Worm (Caenorhabditis elegans) whole organism, young adult: ENCODE measurements around the gene Y69A2AR.22.

Source experiments
- B0019.2 ChIP-seq: fragments of 200-800 bp; sonication (Bioruptor generic); conservative IDR thresholded peaks from 2 replicates; pipeline ENCODE4 v1.3.6; 2022; ENCODE audit warnings: missing genetic modification reagents, missing genetic modification characterization, missing compliant biosample characterization
- C17E4.6 ChIP-seq: fragments of 200-800 bp; sonication (Bioruptor generic); IDR thresholded peaks from 2 replicates; pipeline ENCODE4 v1.3.6; 2022; ENCODE audit warnings: missing genetic modification reagents, missing genetic modification characterization, missing compliant biosample characterization
- D2030.7 ChIP-seq: fragments of 200-800 bp; sonication (Bioruptor generic); IDR thresholded peaks from 2 replicates; pipeline ENCODE4 v1.3.6; 2022; ENCODE audit warnings: missing genetic modification reagents, missing genetic modification characterization, missing compliant biosample characterization
- F10E7.11 ChIP-seq: sonication (generic microtip); optimal IDR thresholded peaks from 2 replicates; lab custom pipeline; 2017; ENCODE audit warnings: mild to moderate bottlenecking, missing genetic modification characterization, moderate library complexity, missing compliant biosample characterization
- F22D6.2 ChIP-seq: sonication (generic microtip); optimal IDR thresholded peaks from 2 replicates; lab custom pipeline; 2016; ENCODE audit warnings: mild to moderate bottlenecking, missing genetic modification characterization, missing compliant biosample characterization
- F37B4.10 ChIP-seq: fragments of 200-800 bp; sonication (Bioruptor generic); IDR thresholded peaks from 2 replicates; pipeline ENCODE4 v1.3.6; 2022; ENCODE audit warnings: missing genetic modification characterization, missing compliant biosample characterization
- F52B5.7 ChIP-seq: sonication (generic microtip); optimal IDR thresholded peaks from 2 replicates; lab custom pipeline; 2016; ENCODE audit warnings: mild to moderate bottlenecking, missing genetic modification characterization, missing compliant biosample characterization
- F55B11.4 ChIP-seq: sonication (generic microtip); optimal IDR thresholded peaks from 2 replicates; lab custom pipeline; 2016; ENCODE audit warnings: missing compliant biosample characterization, missing genetic modification characterization, borderline replicate concordance; ENCODE audit not compliant: insufficient read depth
- Y53G8AR.9 ChIP-seq: fragments of 200-800 bp; sonication (Bioruptor generic); conservative IDR thresholded peaks from 2 replicates; pipeline ENCODE4 v1.3.6; 2022; ENCODE audit warnings: missing genetic modification reagents, missing genetic modification characterization, missing compliant biosample characterization
- Y67H2A.10 ChIP-seq: fragments of 200-800 bp; sonication (Bioruptor generic); conservative IDR thresholded peaks from 2 replicates; pipeline ENCODE4 v1.3.6; 2022; ENCODE audit warnings: missing genetic modification reagents, missing genetic modification characterization, missing compliant biosample characterization
- atf-7 ChIP-seq: sonication (generic microtip); optimal IDR thresholded peaks from 2 replicates; lab custom pipeline; 2017; ENCODE audit warnings: mild to moderate bottlenecking, missing genetic modification characterization, missing compliant biosample characterization
- athp-1 ChIP-seq: sonication (generic microtip); optimal IDR thresholded peaks from 2 replicates; lab custom pipeline; 2017; ENCODE audit warnings: mild to moderate bottlenecking, missing genetic modification characterization, missing compliant biosample characterization
- attf-3 ChIP-seq: fragments of 200-800 bp; sonication (Bioruptor generic); conservative IDR thresholded peaks from 2 replicates; pipeline ENCODE4 v1.3.6; 2022; ENCODE audit warnings: missing genetic modification reagents, missing genetic modification characterization, missing compliant biosample characterization
- cebp-2 ChIP-seq: fragments of 200-800 bp; sonication (Bioruptor generic); IDR thresholded peaks from 2 replicates; pipeline ENCODE4 v1.3.6; 2022; ENCODE audit warnings: missing genetic modification characterization, missing compliant biosample characterization
- ceh-40 ChIP-seq: fragments of 200-800 bp; sonication (Bioruptor generic); IDR thresholded peaks from 2 replicates; pipeline ENCODE4 v1.3.6; 2022; ENCODE audit warnings: missing genetic modification characterization, missing compliant biosample characterization
- dpl-1 ChIP-seq: fragments of 150-350 bp; optimal IDR thresholded peaks from 2 replicates; lab custom pipeline; 2014; ENCODE audit warnings: missing biosample characterization, missing genetic modification reagents, missing genetic modification characterization
- egrh-3 ChIP-seq: fragments of 200-800 bp; sonication (Bioruptor generic); IDR thresholded peaks from 2 replicates; pipeline ENCODE4 v1.3.6; 2022; ENCODE audit warnings: missing genetic modification reagents, missing genetic modification characterization, missing compliant biosample characterization
- hrde-1 ChIP-seq: sonication (generic microtip); optimal IDR thresholded peaks from 2 replicates; lab custom pipeline; 2016; ENCODE audit warnings: missing genetic modification characterization, mild to moderate bottlenecking, missing compliant biosample characterization, moderate library complexity, missing genotype, missing genetic modification reagents, borderline replicate concordance
- lin-35 ChIP-seq, 3 experiments: fragments of 150-350 bp in 2 of 3; sonication (generic microtip) in 1 of 3; optimal IDR thresholded peaks; 2 replicates each; lab custom pipeline; 2014 to 2018; ENCODE audit warnings: missing biosample characterization in 3 of 3, missing genetic modification characterization in 3 of 3, missing genetic modification reagents in 3 of 3
- madf-10 ChIP-seq: sonication (generic microtip); optimal IDR thresholded peaks from 2 replicates; lab custom pipeline; 2016; ENCODE audit warnings: mild to moderate bottlenecking, missing genetic modification characterization, missing compliant biosample characterization
- madf-8 ChIP-seq: fragments of 200-800 bp; sonication (Bioruptor generic); conservative IDR thresholded peaks from 2 replicates; pipeline ENCODE4 v1.3.6; 2022; ENCODE audit warnings: missing genetic modification reagents, missing genetic modification characterization, missing compliant biosample characterization
- mxl-1 ChIP-seq: sonication (generic microtip); optimal IDR thresholded peaks from 2 replicates; lab custom pipeline; 2016; ENCODE audit warnings: missing genetic modification characterization, missing compliant biosample characterization
- nfyb-1 ChIP-seq: fragments of 200-800 bp; sonication (Bioruptor generic); IDR thresholded peaks from 2 replicates; pipeline ENCODE4 v1.3.6; 2022; ENCODE audit warnings: missing genetic modification reagents, missing genetic modification characterization, missing compliant biosample characterization
- nhr-120 ChIP-seq: fragments of 200-800 bp; sonication (Bioruptor generic); IDR thresholded peaks from 2 replicates; pipeline ENCODE4 v1.3.6; 2022; ENCODE audit warnings: missing genetic modification characterization, missing compliant biosample characterization
- nhr-27 ChIP-seq: fragments of 200-800 bp; sonication (Bioruptor generic); optimal IDR thresholded peaks from 2 replicates; lab custom pipeline; 2018; ENCODE audit warnings: mild to moderate bottlenecking, missing genetic modification characterization, moderate library complexity, missing compliant biosample characterization
- nhr-90 ChIP-seq: sonication (generic microtip); optimal IDR thresholded peaks from 2 replicates; lab custom pipeline; 2016; ENCODE audit warnings: missing genotype, mild to moderate bottlenecking, missing genetic modification characterization, missing compliant biosample characterization
- pha-4 ChIP-seq: fragments of 150-350 bp; sonication (generic microtip); optimal IDR thresholded peaks from 2 replicates; lab custom pipeline; 2014; ENCODE audit warnings: missing biosample characterization, missing genetic modification reagents, missing genetic modification characterization
- rpc-1 ChIP-seq, 2 experiments: fragments of 150-350 bp in 1 of 2; sonication (generic microtip) in 1 of 2; optimal IDR thresholded peaks; 2 replicates each; lab custom pipeline; 2014 to 2018; ENCODE audit warnings: missing biosample characterization in 1 of 2, missing genetic modification characterization in 1 of 2, missing genetic modification reagents in 1 of 2, missing genotype in 1 of 2
- sdz-38 ChIP-seq: sonication (generic microtip); optimal IDR thresholded peaks from 2 replicates; lab custom pipeline; 2016; ENCODE audit warnings: missing genotype, missing genetic modification characterization, missing compliant biosample characterization
- somi-1 ChIP-seq: fragments of 200-800 bp; sonication (Bioruptor generic); optimal IDR thresholded peaks from 2 replicates; lab custom pipeline; 2018; ENCODE audit warnings: mild to moderate bottlenecking, missing genetic modification characterization, missing compliant biosample characterization
- zim-3 ChIP-seq: sonication (generic microtip); optimal IDR thresholded peaks from 2 replicates; lab custom pipeline; 2017; ENCODE audit warnings: mild to moderate bottlenecking, missing genetic modification characterization, moderate library complexity, missing compliant biosample characterization
- ztf-18 ChIP-seq: sonication (generic microtip); optimal IDR thresholded peaks from 2 replicates; lab custom pipeline; 2016; ENCODE audit warnings: missing genotype, mild to moderate bottlenecking, missing genetic modification characterization, missing compliant biosample characterization

Gene Y69A2AR.22

DNA sequence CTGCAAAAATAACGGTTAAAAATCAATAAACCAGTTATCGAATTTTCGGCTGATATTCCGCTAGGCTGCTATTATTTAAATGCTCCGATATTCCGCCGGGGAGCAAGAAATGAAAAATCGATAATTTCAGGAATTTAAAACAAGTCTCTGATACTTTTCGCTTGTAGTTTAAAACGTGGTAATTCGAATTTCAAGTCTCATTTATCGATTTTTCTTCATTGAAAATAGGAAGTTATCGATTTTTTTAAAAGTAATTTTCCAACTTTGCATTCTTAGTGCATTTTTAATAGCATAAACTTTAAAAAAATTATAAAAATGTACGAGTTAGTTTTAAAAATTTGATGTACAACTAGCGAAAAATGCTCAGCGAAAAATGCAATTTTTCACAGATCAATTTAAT lies 44.6 kb upstream of the Y69A2AR.22 start (continued):
- TF ChIP-seq F55B11.4 (tag; lab: Kevin White, UChicago) = no peak
- TF ChIP-seq C17E4.6 (GFP tag; lab: Robert Waterston, UW) = no peak
- TF ChIP-seq B0019.2 (GFP tag; lab: Robert Waterston, UW) = no peak
- no peak for TF ChIP-seq ceh-40
- TF ChIP-seq nhr-90 = no peak
- no peak for TF ChIP-seq atf-7
- no peak for TF ChIP-seq egrh-3 (GFP tag; lab: Robert Waterston, UW)
- no peak for TF ChIP-seq nfyb-1 (GFP tag; lab: Robert Waterston, UW)
- TF ChIP-seq, all 124 proteins: peak for 0

DNA sequence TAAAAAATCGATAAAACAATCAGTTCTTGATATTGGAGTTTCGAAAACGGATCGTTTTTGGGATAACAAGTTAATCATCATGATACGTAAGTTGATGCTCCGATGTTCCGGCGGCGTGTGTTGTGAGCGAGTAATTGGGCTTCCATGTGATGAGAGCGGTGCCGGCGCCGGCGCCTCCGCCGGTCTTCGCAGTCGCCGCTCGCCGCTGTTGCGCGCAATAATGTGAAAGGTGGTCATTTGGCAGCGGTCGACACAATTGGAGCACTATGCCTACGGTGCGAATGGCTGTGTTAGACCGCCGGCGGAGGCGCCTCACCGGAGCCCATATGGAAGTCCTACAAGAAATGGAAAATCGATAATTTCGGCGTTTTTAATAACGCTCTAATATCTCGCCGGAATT lies 44.1 kb upstream of the Y69A2AR.22 start:
- TF ChIP-seq F52B5.7 (tag; lab: Kevin White, UChicago) = no peak
- peak; percentile 59; the same call in 1 of the 2 replicates for TF ChIP-seq egrh-3 (GFP tag; lab: Robert Waterston, UW)

DNA sequence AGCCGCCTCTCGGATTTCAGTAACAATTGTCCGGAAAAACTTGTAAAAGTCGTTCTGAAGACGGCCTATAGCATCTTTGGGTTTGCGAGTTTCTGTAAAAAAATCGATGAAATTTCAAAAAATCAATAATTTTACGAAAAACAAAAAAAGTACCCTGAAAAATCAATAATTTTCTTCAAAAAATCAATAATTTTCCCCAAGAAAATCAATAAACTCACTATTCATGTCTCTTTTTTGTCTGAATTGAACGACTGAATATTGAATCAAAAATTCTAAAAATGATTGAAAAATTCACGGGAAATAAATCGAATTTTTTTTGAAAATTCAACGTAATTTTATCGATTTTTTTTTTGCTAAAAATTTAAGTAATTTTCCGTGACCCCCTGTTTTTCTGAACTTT lies 43.7 kb upstream of the Y69A2AR.22 start, which contains the start of gene Y69A2AR.23:
Y69A2AR.23 (minus strand) TSS at position 267 of the 400 bp plus-strand sequence.
- TF ChIP-seq F37B4.10 (GFP tag; lab: Robert Waterston, UW) = no peak
- TF ChIP-seq nhr-120 = no peak
- TF ChIP-seq ceh-40 = no peak
- no peak for TF ChIP-seq Y53G8AR.9 (GFP tag; lab: Robert Waterston, UW)

DNA sequence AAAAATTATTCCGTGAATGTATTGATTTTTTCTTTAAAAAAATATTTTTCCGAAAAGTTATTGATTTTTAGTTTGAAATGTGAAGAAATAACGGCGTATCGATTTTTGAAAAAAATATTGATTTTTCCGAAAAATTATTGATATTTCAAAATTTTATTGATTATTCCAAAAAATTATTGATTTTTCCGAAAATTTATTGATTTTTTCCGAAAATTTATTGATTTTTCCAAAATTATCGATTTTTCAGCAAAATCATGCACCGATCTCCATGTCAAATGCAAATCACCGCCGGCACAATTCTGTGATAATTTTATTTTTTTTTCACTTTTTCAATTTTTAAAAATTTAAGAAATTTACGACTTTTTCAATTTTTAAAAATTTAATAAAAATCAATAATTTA lies 41.8 kb upstream of the Y69A2AR.22 start:
- TF ChIP-seq F10E7.11 (tag; lab: Kevin White, UChicago) (no peak), madf-10 (tag; lab: Kevin White, UChicago) (no peak), mxl-1 (tag; lab: Kevin White, UChicago) (no peak), nhr-27 (tag; lab: Kevin White, UChicago) (no peak), hrde-1 (tag; lab: Kevin White, UChicago) (no peak), nhr-90 (no peak), somi-1 (GFP tag; lab: Kevin White, UChicago) (no peak), dpl-1 (no peak), attf-3 (GFP tag; lab: Robert Waterston, UW) (no peak)

DNA sequence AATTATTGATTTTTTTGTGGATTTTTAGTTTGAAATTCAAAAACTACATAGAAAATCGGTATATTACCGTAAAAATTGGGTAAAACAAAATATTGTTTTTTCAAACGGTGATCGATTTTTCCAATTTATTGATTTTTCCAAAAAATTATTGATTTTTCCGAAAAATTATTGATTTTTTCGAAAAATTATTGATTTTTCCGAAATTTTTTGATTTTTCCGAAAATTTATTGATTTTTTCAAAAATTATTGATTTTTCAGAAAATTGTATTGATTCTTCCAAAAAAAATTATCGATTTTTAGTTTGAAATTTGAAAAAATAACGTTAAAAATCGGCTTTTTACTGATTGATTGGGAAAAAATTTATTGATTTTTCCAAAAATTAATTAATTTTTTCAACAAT lies 41.0 kb upstream of the Y69A2AR.22 start:
- TF ChIP-seq ztf-18 (tag; lab: Kevin White, UChicago) = no peak
- no peak for TF ChIP-seq pha-4 (tag; lab: Kevin White, UChicago)
- TF ChIP-seq madf-8 (GFP tag; lab: Robert Waterston, UW) = no peak
- no peak for TF ChIP-seq athp-1 (tag; lab: Kevin White, UChicago)
- no peak for TF ChIP-seq zim-3 (tag; lab: Kevin White, UChicago)
- TF ChIP-seq D2030.7 = no peak
- no peak for TF ChIP-seq lin-35 (GFP tag; optimal IDR thresholded peaks at IDR 0.05; lab: Kevin White, UChicago)
- TF ChIP-seq F22D6.2 = no peak
- no peak for TF ChIP-seq rpc-1 (optimal IDR thresholded peaks at IDR 0.05; lab: Kevin White, UChicago)
- TF ChIP-seq rpc-1 (tag; optimal IDR thresholded peaks at IDR 0.05; lab: Kevin White, UChicago) = no peak
- TF ChIP-seq nhr-90 = no peak
- no peak for TF ChIP-seq sdz-38 (tag; lab: Kevin White, UChicago)
- no peak for TF ChIP-seq cebp-2
- TF ChIP-seq Y67H2A.10 = no peak
- TF ChIP-seq, all 124 proteins: peak for 0
